Worm (Caenorhabditis elegans): Measurements from ENCODE around the gene gcy-20.

The gcy-20 gene

ce11 chrV:16232180-16232579 lies 21.4 kb downstream of the gcy-20 start, which contains the start of gene gst-22:
gst-22 (minus strand) TSS chrV:16232282.
- TF ChIP-seq ama-1 (optimal IDR thresholded peaks at IDR 0.05) (no peak), efl-1 (optimal IDR thresholded peaks at IDR 0.05) (no peak), efl-1 (GFP tag; optimal IDR thresholded peaks at IDR 0.05 in 1 of 2) (peak in 1 of 2 experiments; percentile 63), elt-2 (tag; optimal IDR thresholded peaks at IDR 0.05) (peak; percentile 89), pax-3 (tag; optimal IDR thresholded peaks at IDR 0.05) (no peak), tlp-1 (tag; optimal IDR thresholded peaks at IDR 0.05) (peak; percentile 64), fkh-8 (tag; optimal IDR thresholded peaks at IDR 0.05) (no peak), C34B4.2 (tag; optimal IDR thresholded peaks at IDR 0.05) (no peak)

DNA sequence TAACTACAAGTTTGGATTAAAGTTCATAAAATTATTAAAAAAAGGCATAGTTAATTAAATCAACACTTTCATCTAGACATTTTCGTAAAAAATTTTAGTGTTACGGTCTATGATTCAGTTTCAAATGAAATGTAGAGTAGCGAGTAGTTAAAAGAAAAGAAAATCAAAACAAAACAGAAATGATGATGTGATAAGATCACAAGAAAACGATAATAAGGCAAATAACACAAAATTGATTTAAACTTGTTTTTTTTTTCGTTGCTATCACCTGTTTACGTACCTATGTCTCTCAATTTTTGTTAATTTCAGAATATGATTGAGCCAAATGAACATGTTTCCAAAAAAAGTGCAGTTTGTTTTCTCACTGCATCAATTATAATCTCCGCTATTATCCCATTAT lies 23.7 kb downstream of the gcy-20 start, which contains the start of the genes F21H7.2 and F21H7.12:
Gene F21H7.2, minus strand, starts transcription at position 101 of the 400 bp plus-strand sequence.
Gene F21H7.12, plus strand, starts transcription at position 270 of the 400 bp plus-strand sequence.
- TF ChIP-seq elt-3 (tag; optimal IDR thresholded peaks at IDR 0.05) (peak in 1 of 6 experiments; percentile 18), dpl-1 (GFP tag; optimal IDR thresholded peaks at IDR 0.05) (no peak)

- TF ChIP-seq Y116A8C.19 (tag; optimal IDR thresholded peaks at IDR 0.05; ENCODE audit: borderline replicate concordance) (no peak), rnt-1 (tag; optimal IDR thresholded peaks at IDR 0.05) (no peak), fkh-8 (tag; optimal IDR thresholded peaks at IDR 0.05) (no peak), lin-35 (GFP tag; optimal IDR thresholded peaks at IDR 0.05) (no peak), ceh-8 (GFP tag; optimal IDR thresholded peaks at IDR 0.05) (no peak), zag-1 (tag; optimal IDR thresholded peaks at IDR 0.05) (no peak), vab-15 (tag; optimal IDR thresholded peaks at IDR 0.05) (no peak), egl-13 (tag; optimal IDR thresholded peaks at IDR 0.05) (no peak)
Measured at ce11 chrV:16229439-16229838, 24.1 kb downstream of the gcy-20 start.

ce11 chrV:16226581-16226980 lies 27.0 kb downstream of the gcy-20 start, which contains the start of gene F11A5.13:
F11A5.13 (minus strand) TSS chrV:16226681.
- no peak for TF ChIP-seq fos-1 (tag; optimal IDR thresholded peaks at IDR 0.05)
- TF ChIP-seq sox-4 (tag; optimal IDR thresholded peaks at IDR 0.05) = no peak
- no peak for TF ChIP-seq egl-13 (tag; optimal IDR thresholded peaks at IDR 0.05)
- TF ChIP-seq mab-9 (GFP tag; IDR thresholded peaks at IDR 0.05) = no peak
- TF ChIP-seq fkh-4 (tag; optimal IDR thresholded peaks at IDR 0.05; ENCODE audit: borderline replicate concordance) = no peak
- no peak for TF ChIP-seq hlh-17 (GFP tag; optimal IDR thresholded peaks at IDR 0.05; ENCODE audit: borderline replicate concordance)
- no peak for TF ChIP-seq skn-1 (tag; optimal IDR thresholded peaks at IDR 0.05)
- TF ChIP-seq pag-3 (tag; optimal IDR thresholded peaks at IDR 0.05; ENCODE audit: borderline replicate concordance, insufficient read depth) = no peak
- no peak for TF ChIP-seq swsn-7 (tag; optimal IDR thresholded peaks at IDR 0.05)
- no peak for TF ChIP-seq rnt-1 (tag; optimal IDR thresholded peaks at IDR 0.05)
- TF ChIP-seq hlh-4 (tag; optimal IDR thresholded peaks at IDR 0.05) = no peak
- no peak for TF ChIP-seq irx-1 (tag; optimal IDR thresholded peaks at IDR 0.05)
- no peak for TF ChIP-seq C04F5.9 (tag; optimal IDR thresholded peaks at IDR 0.05)
- no peak for TF ChIP-seq nhr-19 (GFP tag; conservative IDR thresholded peaks at IDR 0.05)
- TF ChIP-seq pax-3 (tag; optimal IDR thresholded peaks at IDR 0.05) = no peak

ce11 chrV:16225524-16226116 lies 28.0 kb downstream of the gcy-20 start:
- TF ChIP-seq snpc-4 (tag; optimal IDR thresholded peaks at IDR 0.05) (peak; percentile 69), mdl-1 (tag; optimal IDR thresholded peaks at IDR 0.05) (no peak), ama-1 (optimal IDR thresholded peaks at IDR 0.05) (no peak)

- TF ChIP-seq rnt-1 (tag; optimal IDR thresholded peaks at IDR 0.05) (no peak), tbx-2 (tag; optimal IDR thresholded peaks at IDR 0.05) (no peak), hpl-2 (GFP tag; optimal IDR thresholded peaks at IDR 0.05) (no peak), unc-62 (GFP tag; optimal IDR thresholded peaks at IDR 0.05) (no peak), ama-1 (optimal IDR thresholded peaks at IDR 0.05) (no peak), nhr-28 (tag; optimal IDR thresholded peaks at IDR 0.05) (no peak)
Measured at ce11 chrV:16224027-16224426, 29.6 kb downstream of the gcy-20 start, which contains the start of gene stdh-2. stdh-2 (plus strand) TSS chrV:16224327.
